Fruit fly (Drosophila melanogaster) whole organism: ENCODE results near the gene Btnd.

Experiments used
- CG8478 ChIP-seq: fragments of >200 bp; optimal IDR thresholded peaks from 2 replicates; lab custom pipeline; 2018; ENCODE audit warnings: inconsistent platforms
- pan ChIP-seq: fragments of >200 bp; optimal IDR thresholded peaks from 2 replicates; lab custom pipeline; 2017

- TF ChIP-seq CG8478 (lab: Kevin White, UChicago) = no peak
- TF ChIP-seq pan (lab: Kevin White, UChicago) = no peak
Observed at dm6 chrX:6237015-6237414, 17.9 kb upstream of the Btnd start, which contains the start of gene CG14445.
